Fruit fly (Drosophila melanogaster) whole organism, prepupa: ENCODE results near the gene CG10348.

Experiments used
- CG10631 ChIP-seq: fragments of 200-800 bp; sonication (Bioruptor generic); optimal IDR thresholded peaks from 2 replicates; lab custom pipeline; 2016; ENCODE audit warnings: missing biosample characterization, missing genetic modification characterization
- CG11762 ChIP-seq: fragments of 200-800 bp; sonication (Bioruptor generic); optimal IDR thresholded peaks from 3 replicates; lab custom pipeline; 2016; ENCODE audit warnings: missing biosample characterization, missing genetic modification characterization; ENCODE audit not compliant: insufficient read depth
- CG15336 ChIP-seq: fragments of 200-800 bp; sonication (Bioruptor generic); IDR thresholded peaks from 2 replicates; pipeline ENCODE4 v1.3.6; 2022; ENCODE audit warnings: missing biosample characterization, missing genetic modification characterization
- CG1621 ChIP-seq: fragments of 200-800 bp; sonication (Bioruptor generic); optimal IDR thresholded peaks from 3 replicates; lab custom pipeline; 2018; ENCODE audit warnings: missing biosample characterization, mild to moderate bottlenecking, missing genetic modification characterization
- CG3032 ChIP-seq: fragments of 200-800 bp; optimal IDR thresholded peaks from 2 replicates; lab custom pipeline; 2019; ENCODE audit warnings: missing biosample characterization, mild to moderate bottlenecking, missing genetic modification characterization, moderate library complexity
- CG32006 ChIP-seq: fragments of 200-800 bp; sonication (Bioruptor generic); optimal IDR thresholded peaks from 3 replicates; lab custom pipeline; 2017; ENCODE audit warnings: missing biosample characterization, mild to moderate bottlenecking, missing genetic modification characterization
- CG34406 ChIP-seq: fragments of 200-800 bp; sonication (Bioruptor generic); optimal IDR thresholded peaks from 3 replicates; lab custom pipeline; 2016; ENCODE audit warnings: missing biosample characterization, missing genetic modification characterization
- CG3919 ChIP-seq: fragments of 200-800 bp; sonication (Bioruptor generic); optimal IDR thresholded peaks from 3 replicates; lab custom pipeline; 2016; ENCODE audit warnings: missing biosample characterization, missing genetic modification characterization
- CG4318 ChIP-seq: fragments of 200-800 bp; sonication (Bioruptor generic); optimal IDR thresholded peaks from 3 replicates; lab custom pipeline; 2017; ENCODE audit warnings: missing biosample characterization, mild to moderate bottlenecking, missing genetic modification characterization
- CG6163 ChIP-seq: fragments of 200-800 bp; sonication (Bioruptor generic); IDR thresholded peaks from 3 replicates; pipeline ENCODE4 v1.3.6; 2022; ENCODE audit warnings: missing biosample characterization, missing genetic modification characterization
- CG6276 ChIP-seq: fragments of 200-800 bp; sonication (Bioruptor generic); optimal IDR thresholded peaks from 2 replicates; lab custom pipeline; 2017; ENCODE audit warnings: missing biosample characterization, mild to moderate bottlenecking, missing genetic modification characterization
- CG6792 ChIP-seq: fragments of 200-800 bp; sonication (Bioruptor generic); optimal IDR thresholded peaks from 3 replicates; lab custom pipeline; 2016; ENCODE audit warnings: missing biosample characterization, missing genetic modification characterization
- CG6808 ChIP-seq: fragments of 200-800 bp; sonication (Bioruptor generic); optimal IDR thresholded peaks from 3 replicates; lab custom pipeline; 2017; ENCODE audit warnings: missing biosample characterization, missing genetic modification characterization, mild to moderate bottlenecking, moderate library complexity, missing genetic modification reagents
- CG6854 ChIP-seq: fragments of 200-800 bp; sonication (Bioruptor generic); optimal IDR thresholded peaks from 2 replicates; lab custom pipeline; 2017; ENCODE audit warnings: missing biosample characterization, mild to moderate bottlenecking, missing genetic modification characterization
- CG7368 ChIP-seq: fragments of 200-800 bp; sonication (Bioruptor generic); optimal IDR thresholded peaks from 3 replicates; lab custom pipeline; 2016; ENCODE audit warnings: missing biosample characterization, missing genetic modification characterization
- CG8119 ChIP-seq: fragments of 200-800 bp; sonication (Bioruptor generic); IDR thresholded peaks from 3 replicates; pipeline ENCODE4 v1.3.6; 2022; ENCODE audit warnings: missing biosample characterization, missing genetic modification characterization
- CG8319 ChIP-seq: fragments of 200-800 bp; sonication (Bioruptor generic); optimal IDR thresholded peaks from 3 replicates; lab custom pipeline; 2016; ENCODE audit warnings: missing biosample characterization, missing genetic modification characterization
- CG8632 ChIP-seq: fragments of 200-800 bp; sonication (Bioruptor generic); optimal IDR thresholded peaks from 3 replicates; lab custom pipeline; 2016; ENCODE audit warnings: missing biosample characterization, missing genetic modification characterization
- CG9139 ChIP-seq: fragments of 200-800 bp; sonication (Bioruptor generic); optimal IDR thresholded peaks from 3 replicates; lab custom pipeline; 2017; ENCODE audit warnings: missing biosample characterization, mild to moderate bottlenecking, missing genetic modification characterization
- Eip75B ChIP-seq: fragments of 200-800 bp; sonication (Bioruptor generic); optimal IDR thresholded peaks from 3 replicates; lab custom pipeline; 2016; ENCODE audit warnings: missing biosample characterization, missing genetic modification characterization
- Eip78C ChIP-seq: fragments of 200-800 bp; sonication (Bioruptor generic); peaks from one replicate; lab custom pipeline; 2016; ENCODE audit warnings: missing biosample characterization, missing genetic modification characterization
- Ets21C ChIP-seq: fragments of 200-800 bp; sonication (Bioruptor generic); optimal IDR thresholded peaks from 3 replicates; lab custom pipeline; 2016; ENCODE audit warnings: missing biosample characterization, missing genetic modification characterization
- Hr38 ChIP-seq: sonication (Bioruptor generic); optimal IDR thresholded peaks from 2 replicates; lab custom pipeline; 2016; ENCODE audit warnings: missing biosample characterization, missing genetic modification characterization
- Hr39 ChIP-seq: fragments of 200-800 bp; sonication (Bioruptor generic); optimal IDR thresholded peaks from 2 replicates; lab custom pipeline; 2016; ENCODE audit warnings: missing biosample characterization, missing genetic modification characterization
- Hr4 ChIP-seq: fragments of 200-800 bp; sonication (Bioruptor generic); optimal IDR thresholded peaks from 3 replicates; lab custom pipeline; 2016; ENCODE audit warnings: missing biosample characterization, missing genetic modification characterization
- Lpt ChIP-seq: fragments of 200-800 bp; sonication (Bioruptor generic); optimal IDR thresholded peaks from 3 replicates; lab custom pipeline; 2016; ENCODE audit warnings: missing biosample characterization, missing genetic modification characterization
- Met ChIP-seq: fragments of 200-800 bp; sonication (Bioruptor generic); optimal IDR thresholded peaks from 3 replicates; lab custom pipeline; 2016; ENCODE audit warnings: missing biosample characterization, missing genetic modification characterization
- OdsH ChIP-seq: fragments of 200-800 bp; sonication (Bioruptor generic); optimal IDR thresholded peaks from 3 replicates; lab custom pipeline; 2016; ENCODE audit warnings: missing biosample characterization, missing genetic modification characterization
- Smox ChIP-seq: fragments of 200-800 bp; sonication (Bioruptor generic); optimal IDR thresholded peaks from 3 replicates; lab custom pipeline; 2016; ENCODE audit warnings: missing biosample characterization, missing genetic modification characterization
- Sox14 ChIP-seq: fragments of 200-800 bp; sonication (Bioruptor generic); optimal IDR thresholded peaks from 3 replicates; lab custom pipeline; 2016; ENCODE audit warnings: missing biosample characterization, missing genetic modification characterization
- achi ChIP-seq: fragments of 200-800 bp; sonication (Bioruptor generic); optimal IDR thresholded peaks from 3 replicates; lab custom pipeline; 2016; ENCODE audit warnings: missing biosample characterization, missing genetic modification characterization
- acj6 ChIP-seq: fragments of 200-800 bp; sonication (Bioruptor generic); optimal IDR thresholded peaks from 3 replicates; lab custom pipeline; 2016; ENCODE audit warnings: missing biosample characterization, missing genetic modification characterization
- cyc ChIP-seq: fragments of 200-800 bp; sonication (Bioruptor generic); optimal IDR thresholded peaks from 3 replicates; lab custom pipeline; 2016; ENCODE audit warnings: missing biosample characterization, missing genetic modification characterization
- dac ChIP-seq: fragments of 200-800 bp; sonication (Bioruptor generic); optimal IDR thresholded peaks from 2 replicates; lab custom pipeline; 2017; ENCODE audit warnings: missing biosample characterization, mild to moderate bottlenecking, missing genetic modification characterization
- eg ChIP-seq: fragments of 200-800 bp; sonication (Bioruptor generic); IDR thresholded peaks from 3 replicates; pipeline ENCODE4 v1.3.6; 2022; ENCODE audit warnings: missing biosample characterization, missing genetic modification characterization
- esn ChIP-seq: fragments of 200-800 bp; sonication (Bioruptor generic); optimal IDR thresholded peaks from 2 replicates; lab custom pipeline; 2016; ENCODE audit warnings: missing biosample characterization, mild to moderate bottlenecking, missing genetic modification characterization, moderate library complexity
- fd59A ChIP-seq: fragments of 200-800 bp; sonication (Bioruptor generic); optimal IDR thresholded peaks from 2 replicates; lab custom pipeline; 2017; ENCODE audit warnings: missing biosample characterization, mild to moderate bottlenecking, missing genetic modification characterization, missing genetic modification reagents
- fd85E ChIP-seq: fragments of 200-800 bp; sonication (Bioruptor generic); optimal IDR thresholded peaks from 3 replicates; lab custom pipeline; 2016; ENCODE audit warnings: missing biosample characterization, missing genetic modification characterization
- fkh ChIP-seq: fragments of 200-800 bp; sonication (Bioruptor generic); optimal IDR thresholded peaks from 3 replicates; lab custom pipeline; 2017; ENCODE audit warnings: missing biosample characterization, mild to moderate bottlenecking, missing genetic modification characterization, moderate library complexity
- lz ChIP-seq: fragments of 200-800 bp; sonication (Bioruptor generic); optimal IDR thresholded peaks from 3 replicates; lab custom pipeline; 2016; ENCODE audit warnings: missing biosample characterization, missing genetic modification characterization
- net ChIP-seq: fragments of 200-800 bp; sonication (Bioruptor generic); optimal IDR thresholded peaks from 3 replicates; lab custom pipeline; 2016; ENCODE audit warnings: missing biosample characterization, missing genetic modification characterization
- pdm3 ChIP-seq: fragments of 200-800 bp; sonication (Bioruptor generic); optimal IDR thresholded peaks from 3 replicates; lab custom pipeline; 2016; ENCODE audit warnings: missing biosample characterization, missing genetic modification characterization
- salr ChIP-seq, 2 experiments: fragments of 200-800 bp; sonication (Bioruptor generic); optimal IDR thresholded peaks; 3 replicates each; lab custom pipeline; 2016 to 2018; ENCODE audit warnings: missing biosample characterization in 2 of 2, missing genetic modification characterization in 2 of 2, mild to moderate bottlenecking in 1 of 2
- spab ChIP-seq: fragments of 200-800 bp; sonication (Bioruptor generic); optimal IDR thresholded peaks from 2 replicates; lab custom pipeline; 2017; ENCODE audit warnings: missing biosample characterization, mild to moderate bottlenecking, missing genetic modification characterization, missing genetic modification reagents
- ss ChIP-seq, 2 experiments: fragments of 200-800 bp; sonication (Bioruptor generic); optimal IDR thresholded peaks; 2 replicates in 1 of 2; 3 replicates in 1 of 2; lab custom pipeline; 2017 to 2018; ENCODE audit warnings: mild to moderate bottlenecking in 2 of 2, missing biosample characterization in 2 of 2, missing genetic modification characterization in 2 of 2, moderate library complexity in 1 of 2
- topi ChIP-seq: fragments of 200-800 bp; sonication (Bioruptor generic); optimal IDR thresholded peaks from 3 replicates; lab custom pipeline; 2016; ENCODE audit warnings: missing biosample characterization, missing genetic modification characterization

The CG10348 gene

DNA sequence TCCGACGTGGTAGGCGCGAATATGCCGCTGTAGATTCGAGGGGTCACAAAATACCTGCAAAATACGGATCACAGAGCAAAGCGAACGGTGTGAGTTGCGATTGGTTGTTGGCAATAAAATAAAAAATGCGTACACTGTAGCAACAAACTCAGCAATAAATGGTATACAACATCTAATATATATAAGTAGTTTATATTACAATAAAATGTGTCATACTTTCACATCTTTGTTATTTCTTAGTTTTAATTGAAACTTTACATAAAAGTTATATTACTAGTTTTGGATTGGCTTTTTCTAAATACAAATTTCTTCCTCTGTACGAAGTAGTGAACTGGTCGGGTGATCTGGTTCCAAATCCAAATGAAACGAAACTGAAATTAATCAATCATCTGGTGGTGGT lies 33.4 kb upstream of the CG10348 start (continued):
- TF ChIP-seq CG11762 (GFP tag; lab: Kevin White, UChicago) (no peak), salr (GFP tag; optimal IDR thresholded peaks at IDR 0.05; lab: Kevin White, UChicago) (no peak), Smox (GFP tag; lab: Kevin White, UChicago) (no peak), CG8632 (GFP tag; lab: Kevin White, UChicago) (no peak), Hr39 (GFP tag; lab: Kevin White, UChicago) (no peak), CG6792 (GFP tag; lab: Kevin White, UChicago) (no peak), dac (GFP tag; lab: Kevin White, UChicago) (no peak), Hr38 (GFP tag; lab: Kevin White, UChicago) (no peak), CG8119 (peak; percentile 63; the same call in 2 of the 3 replicates), fd85E (GFP tag; lab: Kevin White, UChicago) (no peak)
- TF ChIP-seq, all 60 proteins: peak for 7

DNA sequence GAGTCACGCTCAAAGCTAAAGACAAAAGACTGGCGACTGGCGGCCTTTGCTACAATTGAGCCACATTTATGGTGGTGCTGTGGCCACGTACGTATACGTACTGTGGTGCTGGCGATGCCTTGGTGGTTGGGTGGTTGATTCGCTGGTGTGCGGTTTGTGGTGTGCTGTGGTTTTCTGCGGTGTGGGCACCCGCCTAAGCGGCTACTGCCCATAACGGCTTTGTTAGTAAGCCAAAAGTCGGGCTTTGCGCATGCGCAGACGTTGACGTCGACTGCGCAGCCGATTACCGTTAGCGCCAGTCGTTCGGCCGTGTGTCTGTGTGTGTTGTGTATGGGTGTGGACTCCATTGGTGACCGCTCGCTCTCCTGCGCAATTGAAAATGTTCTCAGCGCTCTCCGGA lies 20.9 kb upstream of the CG10348 start:
- no peak for TF ChIP-seq cyc (GFP tag; lab: Kevin White, UChicago)
- no peak for TF ChIP-seq Hr38 (GFP tag; lab: Kevin White, UChicago)
- TF ChIP-seq CG6854 (GFP tag; lab: Kevin White, UChicago), result no peak
- no peak for TF ChIP-seq CG6163 (GFP tag; lab: Robert Waterston, UW)
- no peak for TF ChIP-seq Eip75B (GFP tag; lab: Kevin White, UChicago)
- TF ChIP-seq Sox14 (GFP tag; lab: Kevin White, UChicago), result no peak
- TF ChIP-seq CG34406 (GFP tag; lab: Kevin White, UChicago), result no peak
- TF ChIP-seq fkh (GFP tag; lab: Kevin White, UChicago), result no peak
- TF ChIP-seq pdm3, result no peak
- no peak for TF ChIP-seq Hr4
- TF ChIP-seq Smox (GFP tag; lab: Kevin White, UChicago), result no peak
- TF ChIP-seq CG11762 (GFP tag; lab: Kevin White, UChicago), result no peak
- TF ChIP-seq dac (GFP tag; lab: Kevin White, UChicago), result no peak
- TF ChIP-seq Eip78C, result no peak

DNA sequence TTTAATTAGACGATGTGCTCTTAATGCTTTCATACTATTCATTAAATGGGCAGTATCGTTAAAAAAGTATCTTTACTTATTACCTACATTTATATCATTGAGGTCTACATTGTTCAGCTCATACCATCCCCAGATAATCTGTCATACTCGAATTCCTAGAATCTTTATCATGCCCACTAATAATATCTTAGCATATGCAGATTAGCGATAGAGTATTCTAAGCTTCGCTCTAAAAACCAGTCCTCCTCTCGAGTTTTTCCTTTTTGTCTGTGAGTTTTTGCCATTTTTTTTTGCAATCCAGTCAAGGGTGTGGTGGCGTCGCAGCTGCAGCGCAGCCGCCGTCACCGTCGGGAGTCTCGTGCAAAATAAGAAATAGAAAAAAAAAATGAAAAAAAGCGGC lies 20.5 kb upstream of the CG10348 start:
- TF ChIP-seq Eip75B (GFP tag; lab: Kevin White, UChicago) (peak; percentile 3), CG9139 (GFP tag; lab: Kevin White, UChicago) (no peak), acj6 (no peak), CG8319 (GFP tag; lab: Kevin White, UChicago) (no peak), CG1621 (no peak), dac (GFP tag; lab: Kevin White, UChicago) (peak; percentile 25), Ets21C (no peak), CG7368 (GFP tag; lab: Kevin White, UChicago) (no peak), CG10631 (peak; percentile 35), Met (GFP tag; lab: Kevin White, UChicago) (no peak), spab (GFP tag; lab: Kevin White, UChicago) (no peak), Lpt (GFP tag; lab: Kevin White, UChicago) (peak; percentile 49), topi (GFP tag; lab: Kevin White, UChicago) (no peak), eg (GFP tag; lab: Robert Waterston, UW) (peak; percentile 80), fd85E (GFP tag; lab: Kevin White, UChicago) (no peak), CG6276 (GFP tag; lab: Kevin White, UChicago) (peak; percentile 77), CG3919 (GFP tag; lab: Kevin White, UChicago) (peak; percentile 3), Eip78C (peak; percentile 73), Sox14 (GFP tag; lab: Kevin White, UChicago) (peak; percentile 22), CG4318 (peak; percentile 45), net (peak; percentile 11), Hr4 (peak; percentile 49), ss (GFP tag; optimal IDR thresholded peaks at IDR 0.05; lab: Kevin White, UChicago) (peak in 1 of 2 experiments; percentile 14), fd59A (GFP tag; lab: Kevin White, UChicago) (no peak), CG32006 (peak; percentile 84), CG3032 (tag; lab: Kevin White, UChicago) (no peak), esn (GFP tag; lab: Kevin White, UChicago) (no peak), CG6808 (GFP tag; lab: Kevin White, UChicago) (no peak), achi (GFP tag; lab: Kevin White, UChicago) (peak; percentile 38), CG15336 (peak; percentile 63), Hr38 (GFP tag; lab: Kevin White, UChicago) (no peak), cyc (GFP tag; lab: Kevin White, UChicago) (no peak), OdsH (GFP tag; lab: Kevin White, UChicago) (peak; percentile 30), CG6792 (GFP tag; lab: Kevin White, UChicago) (no peak), pdm3 (peak; percentile 28), lz (GFP tag; lab: Kevin White, UChicago) (no peak), Smox (GFP tag; lab: Kevin White, UChicago) (no peak)
